Fruit fly (Drosophila melanogaster): ENCODE results near the gene twin.

The twin gene

dm6 chr3R:24226744-24227143 lies 5.0 kb upstream of the twin start, which contains the start of the genes Spps and CG13609 (continued):
- peak; percentile 55 for TF ChIP-seq gfzf (GFP tag; optimal IDR thresholded peaks at IDR 0.05)
- peak; percentile 3 for TF ChIP-seq CG3281 (GFP tag; optimal IDR thresholded peaks at IDR 0.05)
- TF ChIP-seq CG1529 (GFP tag; optimal IDR thresholded peaks at IDR 0.05) = no peak
- TF ChIP-seq CG12659 (GFP tag; optimal IDR thresholded peaks at IDR 0.05) = peak; percentile 77
- peak; percentile 21 for TF ChIP-seq CG13775 (GFP tag; optimal IDR thresholded peaks at IDR 0.05)
- peak; percentile 28; the same call in 1 of the 2 replicates for TF ChIP-seq ranshi (GFP tag; IDR thresholded peaks at IDR 0.05)
- TF ChIP-seq CG8478 (optimal IDR thresholded peaks at IDR 0.05) = no peak
- TF ChIP-seq CG12071 (GFP tag; optimal IDR thresholded peaks at IDR 0.05) = no peak
- TF ChIP-seq Scr (GFP tag; IDR thresholded peaks at IDR 0.05; ENCODE audit: partially characterized antibody) = peak; percentile 91
- TF ChIP-seq CG4328 (GFP tag; optimal IDR thresholded peaks at IDR 0.05) = no peak
- TF ChIP-seq Usf (GFP tag; optimal IDR thresholded peaks at IDR 0.05) = no peak
- peak; percentile 88 for TF ChIP-seq stwl (tag; optimal IDR thresholded peaks at IDR 0.05)
- no peak for TF ChIP-seq dysf (GFP tag; IDR thresholded peaks at IDR 0.05)
- peak; percentile 44 for TF ChIP-seq vvl (GFP tag; IDR thresholded peaks at IDR 0.05)
- peak; percentile 92 for TF ChIP-seq BEAF-32 (GFP tag; optimal IDR thresholded peaks at IDR 0.05)
- TF ChIP-seq Gug (GFP tag; IDR thresholded peaks at IDR 0.05) = no peak
- TF ChIP-seq CG12155 (GFP tag; optimal IDR thresholded peaks at IDR 0.05) = no peak
- no peak for TF ChIP-seq CG5180 (GFP tag; optimal IDR thresholded peaks at IDR 0.05)
- no peak for TF ChIP-seq cad (GFP tag; optimal IDR thresholded peaks at IDR 0.05)
- peak; percentile 99 for TF ChIP-seq Bgb (GFP tag; IDR thresholded peaks at IDR 0.05; ENCODE audit: partially characterized antibody)
- peak; percentile 85 for TF ChIP-seq knrl (GFP tag; IDR thresholded peaks at IDR 0.05; ENCODE audit: partially characterized antibody)
- peak in 1 of 2 experiments; percentile 1 for TF ChIP-seq crp (GFP tag; optimal IDR thresholded peaks at IDR 0.05)
- TF ChIP-seq chm (GFP tag; IDR thresholded peaks at IDR 0.05) = no peak
- TF ChIP-seq ewg (GFP tag; optimal IDR thresholded peaks at IDR 0.05) = peak; percentile 11
- TF ChIP-seq HmgZ (tag; optimal IDR thresholded peaks at IDR 0.05) = peak; percentile 71
- TF ChIP-seq grn (GFP tag; optimal IDR thresholded peaks at IDR 0.05) = peak; percentile 65
- peak; percentile 46 for TF ChIP-seq CG10431 (GFP tag; optimal IDR thresholded peaks at IDR 0.05)
- no peak for TF ChIP-seq CG1024 (GFP tag; IDR thresholded peaks at IDR 0.05)
- TF ChIP-seq CG17612 (GFP tag; IDR thresholded peaks at IDR 0.05) = no peak
- no peak for TF ChIP-seq Lpt (GFP tag; optimal IDR thresholded peaks at IDR 0.05)
- peak; percentile 96 for TF ChIP-seq CG13287 (GFP tag; IDR thresholded peaks at IDR 0.05; ENCODE audit: partially characterized antibody)
- TF ChIP-seq CG17829 (tag; optimal IDR thresholded peaks at IDR 0.05) = peak; percentile 55
- TF ChIP-seq jumu (GFP tag; optimal IDR thresholded peaks at IDR 0.05) = no peak
- no peak for TF ChIP-seq jigr1 (GFP tag; IDR thresholded peaks at IDR 0.05)
- TF ChIP-seq Aef1 (GFP tag; IDR thresholded peaks at IDR 0.05) = no peak
- peak; percentile 47 for TF ChIP-seq CG3847 (GFP tag; IDR thresholded peaks at IDR 0.05)
- no peak for TF ChIP-seq maf-S (GFP tag; optimal IDR thresholded peaks at IDR 0.05)
- no peak for TF ChIP-seq CG10147 (GFP tag; optimal IDR thresholded peaks at IDR 0.05)
- TF ChIP-seq Myb (GFP tag; optimal IDR thresholded peaks at IDR 0.05) = peak; percentile 95
- TF ChIP-seq Deaf1 (tag; optimal IDR thresholded peaks at IDR 0.05) = no peak
- TF ChIP-seq slou (GFP tag; optimal IDR thresholded peaks at IDR 0.05) = no peak
- no peak for TF ChIP-seq CG4854 (GFP tag; optimal IDR thresholded peaks at IDR 0.05)
- peak; percentile 46 for TF ChIP-seq CG33557 (GFP tag; optimal IDR thresholded peaks at IDR 0.05)
- TF ChIP-seq GATAe (GFP tag; conservative IDR thresholded peaks at IDR 0.05) = peak; percentile 12; the same call in 1 of the 2 replicates
- TF ChIP-seq CG3163 (GFP tag; optimal IDR thresholded peaks at IDR 0.05) = no peak
- no peak for TF ChIP-seq wek (GFP tag; optimal IDR thresholded peaks at IDR 0.05)
- TF ChIP-seq CG10274 (GFP tag; optimal IDR thresholded peaks at IDR 0.05) = no peak
- no peak for TF ChIP-seq CkIIα-i1 (GFP tag; IDR thresholded peaks at IDR 0.05)
- no peak for TF ChIP-seq tio (GFP tag; optimal IDR thresholded peaks at IDR 0.05)
- no peak for TF ChIP-seq CG2678 (tag; optimal IDR thresholded peaks at IDR 0.05)
- no peak for TF ChIP-seq tap (tag; optimal IDR thresholded peaks at IDR 0.05)
